Worm (Caenorhabditis elegans) whole organism, L4 larva: ENCODE measurements around the gene elo-8.
"Not testable (repeated sequence)": the region's sequence is repeated elsewhere in the genome, so short reads cannot be mapped to it uniquely, and the experiment has no call there.

Experiments
- F44E2.7 ChIP-seq: fragments of 200-800 bp; sonication (Bioruptor generic); IDR thresholded peaks from 2 replicates; pipeline ENCODE4 v2.1.2; 2022; ENCODE audit warnings: missing genetic modification characterization, missing compliant biosample characterization
- Y48G9A.11 ChIP-seq: fragments of 200-800 bp; sonication (Bioruptor generic); IDR thresholded peaks from 2 replicates; pipeline ENCODE4 v1.3.6; 2022; ENCODE audit warnings: missing genetic modification reagents, missing genetic modification characterization, missing compliant biosample characterization
- Y5F2A.4 ChIP-seq: fragments of 200-800 bp; sonication (Bioruptor generic); optimal IDR thresholded peaks from 2 replicates; lab custom pipeline; 2018; ENCODE audit warnings: mild to moderate bottlenecking, missing genetic modification characterization, missing compliant biosample characterization
- ZK337.2 ChIP-seq: fragments of 200-800 bp; sonication (Bioruptor generic); IDR thresholded peaks from 2 replicates; pipeline ENCODE4 v1.3.6; 2022; ENCODE audit warnings: missing genetic modification reagents, missing genetic modification characterization, missing compliant biosample characterization
- aha-1 ChIP-seq: fragments of 150-350 bp; peaks from one replicate; lab custom pipeline; 2014; ENCODE audit warnings: missing biosample characterization, missing genetic modification characterization
- aly-2 ChIP-seq: sonication (generic microtip); optimal IDR thresholded peaks from 2 replicates; lab custom pipeline; 2018; ENCODE audit warnings: missing biosample characterization, missing genetic modification characterization
- ama-1 ChIP-seq: fragments of 150-350 bp; optimal IDR thresholded peaks from 2 replicates; lab custom pipeline; 2014; ENCODE audit warnings: inconsistent platforms, mixed read lengths
- arid-1 ChIP-seq: fragments of 200-800 bp; sonication (Bioruptor generic); conservative IDR thresholded peaks from 2 replicates; pipeline ENCODE4 v1.3.6; 2022; ENCODE audit warnings: missing genetic modification reagents, missing genetic modification characterization, missing compliant biosample characterization
- ceh-28 ChIP-seq: fragments of 150-350 bp; optimal IDR thresholded peaks from 2 replicates; lab custom pipeline; 2014; ENCODE audit warnings: missing biosample characterization, missing genetic modification reagents, missing genetic modification characterization
- ceh-44 ChIP-seq: fragments of 200-800 bp; sonication (Bioruptor generic); IDR thresholded peaks from 2 replicates; pipeline ENCODE4 v1.3.6; 2022; ENCODE audit warnings: missing genetic modification reagents, missing genetic modification characterization, missing compliant biosample characterization
- ceh-62 ChIP-seq: sonication (generic microtip); optimal IDR thresholded peaks from 2 replicates; lab custom pipeline; 2017; ENCODE audit warnings: missing biosample characterization, missing genetic modification characterization
- cey-2 ChIP-seq: sonication (generic microtip); optimal IDR thresholded peaks from 3 replicates; lab custom pipeline; 2017; ENCODE audit warnings: missing genetic modification characterization, mild to moderate bottlenecking, missing compliant biosample characterization, antibody characterized with exemption, borderline replicate concordance; ENCODE audit not compliant: insufficient read depth
- ctbp-1 ChIP-seq: fragments of 200-800 bp; sonication (Bioruptor generic); IDR thresholded peaks from 2 replicates; pipeline ENCODE4 v1.3.6; 2022; ENCODE audit warnings: missing genetic modification reagents, missing genetic modification characterization, missing compliant biosample characterization
- daf-16 ChIP-seq, 3 experiments: sonication (generic microtip); optimal IDR thresholded peaks; 2 replicates each; lab custom pipeline; 2016 to 2017; ENCODE audit warnings: missing genetic modification characterization in 3 of 3, missing genetic modification reagents in 3 of 3, mild to moderate bottlenecking in 2 of 3, missing compliant biosample characterization in 2 of 3, missing biosample characterization in 1 of 3, moderate library complexity in 1 of 3
- daf-8 ChIP-seq: fragments of 200-800 bp; sonication (Bioruptor generic); IDR thresholded peaks from 2 replicates; pipeline ENCODE4 v1.3.6; 2022; ENCODE audit warnings: missing genetic modification characterization, missing compliant biosample characterization
- duxl-1 ChIP-seq: sonication (generic microtip); optimal IDR thresholded peaks from 2 replicates; lab custom pipeline; 2016; ENCODE audit warnings: mild to moderate bottlenecking, missing genetic modification characterization, moderate library complexity, missing compliant biosample characterization; ENCODE audit not compliant: poor library complexity
- egl-27 ChIP-seq: sonication (generic microtip); optimal IDR thresholded peaks from 3 replicates; lab custom pipeline; 2017; ENCODE audit warnings: missing biosample characterization, missing genetic modification reagents, missing genetic modification characterization
- egl-43 ChIP-seq: fragments of 200-800 bp; sonication (Bioruptor generic); IDR thresholded peaks from 2 replicates; pipeline ENCODE4 v1.3.6; 2022; ENCODE audit warnings: missing genetic modification reagents, missing genetic modification characterization, missing compliant biosample characterization
- fos-1 ChIP-seq: fragments of 150-350 bp; optimal IDR thresholded peaks from 2 replicates; lab custom pipeline; 2014; ENCODE audit warnings: missing biosample characterization, missing genetic modification characterization
- lim-7 ChIP-seq: fragments of 200-800 bp; sonication (Bioruptor generic); IDR thresholded peaks from 2 replicates; pipeline ENCODE4 v1.3.6; 2022; ENCODE audit warnings: missing genetic modification characterization, missing compliant biosample characterization
- lin-1 ChIP-seq: fragments of 200-800 bp; sonication (Bioruptor generic); IDR thresholded peaks from 2 replicates; pipeline ENCODE4 v1.3.6; 2022; ENCODE audit warnings: missing genetic modification reagents, missing genetic modification characterization, missing compliant biosample characterization
- lin-29 ChIP-seq: fragments of 200-800 bp; sonication (Bioruptor generic); IDR thresholded peaks from 2 replicates; pipeline ENCODE4 v1.3.6; 2022; ENCODE audit warnings: missing genetic modification reagents, missing genetic modification characterization, missing compliant biosample characterization
- lir-3 ChIP-seq: sonication (generic microtip); optimal IDR thresholded peaks from 2 replicates; lab custom pipeline; 2016; ENCODE audit warnings: mild to moderate bottlenecking, missing genetic modification characterization, missing compliant biosample characterization
- mdl-1 ChIP-seq, 2 experiments: fragments of 150-350 bp in 1 of 2; sonication (generic microtip) in 1 of 2; optimal IDR thresholded peaks; 2 replicates each; lab custom pipeline; 2014 to 2017; ENCODE audit warnings: missing biosample characterization in 2 of 2, missing genetic modification characterization in 2 of 2
- mxl-2 ChIP-seq: fragments of 200-800 bp; sonication (Bioruptor generic); conservative IDR thresholded peaks from 2 replicates; pipeline ENCODE4 v1.3.6; 2022; ENCODE audit warnings: missing genetic modification reagents, missing genetic modification characterization, missing compliant biosample characterization
- nhr-11 ChIP-seq: fragments of 150-350 bp; optimal IDR thresholded peaks from 2 replicates; lab custom pipeline; 2014; ENCODE audit warnings: missing biosample characterization, missing genetic modification characterization
- nhr-111 ChIP-seq: fragments of 200-800 bp; sonication (Bioruptor generic); optimal IDR thresholded peaks from 2 replicates; lab custom pipeline; 2018; ENCODE audit warnings: mild to moderate bottlenecking, missing genetic modification characterization, missing compliant biosample characterization
- nhr-41 ChIP-seq: fragments of 200-800 bp; sonication (Bioruptor generic); IDR thresholded peaks from 2 replicates; pipeline ENCODE4 v1.3.6; 2022; ENCODE audit warnings: missing genetic modification reagents, missing genetic modification characterization, missing compliant biosample characterization
- nhr-42 ChIP-seq: fragments of 200-800 bp; sonication (Bioruptor generic); IDR thresholded peaks from 2 replicates; pipeline ENCODE4 v1.3.6; 2022; ENCODE audit warnings: missing genetic modification characterization, missing compliant biosample characterization
- nhr-48 ChIP-seq: sonication (generic microtip); optimal IDR thresholded peaks from 2 replicates; lab custom pipeline; 2016; ENCODE audit warnings: mild to moderate bottlenecking, missing genetic modification characterization, missing compliant biosample characterization
- saeg-2 ChIP-seq: fragments of 200-800 bp; sonication (Bioruptor generic); IDR thresholded peaks from 2 replicates; pipeline ENCODE4 v1.3.6; 2022; ENCODE audit warnings: missing genetic modification reagents, missing genetic modification characterization, missing compliant biosample characterization
- set-16 ChIP-seq: fragments of 200-800 bp; sonication (Bioruptor generic); IDR thresholded peaks from 2 replicates; pipeline ENCODE4 v1.3.6; 2022; ENCODE audit warnings: missing genetic modification reagents, missing genetic modification characterization, missing compliant biosample characterization
- skn-1 ChIP-seq: fragments of 150-350 bp; optimal IDR thresholded peaks from 2 replicates; lab custom pipeline; 2014; ENCODE audit warnings: missing biosample characterization, missing genetic modification characterization
- unc-39 ChIP-seq: sonication (generic microtip); optimal IDR thresholded peaks from 2 replicates; lab custom pipeline; 2017; ENCODE audit warnings: missing biosample characterization, missing genetic modification characterization
- ztf-11 ChIP-seq: fragments of 150-350 bp; optimal IDR thresholded peaks from 2 replicates; lab custom pipeline; 2014; ENCODE audit warnings: missing biosample characterization, missing genetic modification characterization

elo-8 gene

ce11 chrIII:11230581-11230980, 1.3 kb downstream of the elo-8 start:
- no peak for TF ChIP-seq nhr-48 (tag; lab: Kevin White, UChicago)
- no peak for TF ChIP-seq ZK337.2
- no peak for TF ChIP-seq arid-1 (GFP tag; lab: Robert Waterston, UW)
- TF ChIP-seq mxl-2 (GFP tag; lab: Robert Waterston, UW), result no peak
- TF ChIP-seq ceh-28 (tag; lab: Kevin White, UChicago), result peak; percentile 78
- TF ChIP-seq aha-1 (tag; lab: Kevin White, UChicago), result peak; percentile 45
- no peak for TF ChIP-seq mdl-1 (tag; optimal IDR thresholded peaks at IDR 0.05; lab: Kevin White, UChicago)
- TF ChIP-seq lin-29, result no peak
- TF ChIP-seq daf-8, result no peak

ce11 chrIII:11227025-11227424, 4.8 kb downstream of the elo-8 start, which contains the start of gene tbx-37:
tbx-37 (minus strand) TSS chrIII:11227125.
- no peak for TF ChIP-seq fos-1 (tag; lab: Kevin White, UChicago)
- no peak for TF ChIP-seq nhr-42
- TF ChIP-seq cey-2, result no peak
- TF ChIP-seq arid-1 (GFP tag; lab: Robert Waterston, UW), result no peak
- no peak for TF ChIP-seq daf-16 (GFP tag; optimal IDR thresholded peaks at IDR 0.05; lab: Kevin White, UChicago)
- no peak for TF ChIP-seq daf-16 (tag; optimal IDR thresholded peaks at IDR 0.05; lab: Kevin White, UChicago)
- TF ChIP-seq nhr-11 (tag; lab: Kevin White, UChicago), result no peak
- no peak for TF ChIP-seq saeg-2 (GFP tag; lab: Robert Waterston, UW)
- TF ChIP-seq ztf-11 (tag; lab: Kevin White, UChicago), result no peak
- no peak for TF ChIP-seq nhr-111 (GFP tag; lab: Kevin White, UChicago)
- no peak for TF ChIP-seq set-16 (GFP tag; lab: Robert Waterston, UW)
- no peak for TF ChIP-seq Y5F2A.4
- no peak for TF ChIP-seq F44E2.7 (GFP tag; lab: Robert Waterston, UW)
- TF ChIP-seq duxl-1 (tag; lab: Kevin White, UChicago), result no peak

- not testable (repeated sequence) for TF ChIP-seq lin-1 (GFP tag; lab: Robert Waterston, UW); ama-1; lim-7 (GFP tag; lab: Robert Waterston, UW)
Measured at ce11 chrIII:11224006-11224405, 7.9 kb downstream of the elo-8 start, which contains the start of gene Y47D3A.13. Y47D3A.13 (minus strand) TSS chrIII:11224106.

- TF ChIP-seq aha-1 (tag; lab: Kevin White, UChicago), result no peak
- TF ChIP-seq ceh-28 (tag; lab: Kevin White, UChicago), result peak; percentile 99
Measured at ce11 chrIII:11221583-11222191, 10.2 kb downstream of the elo-8 start.

ce11 chrIII:11218150-11218841, 13.6 kb downstream of the elo-8 start, which contains the start of the genes tbx-34 and wht-8:
tbx-34 (minus strand) TSS chrIII:11218250.
wht-8 (plus strand) TSS chrIII:11218791.
- no peak for TF ChIP-seq ceh-44 (GFP tag; lab: Robert Waterston, UW)
- no peak for TF ChIP-seq lir-3 (tag; lab: Kevin White, UChicago)
- TF ChIP-seq arid-1 (GFP tag; lab: Robert Waterston, UW), result no peak
- no peak for TF ChIP-seq nhr-111 (GFP tag; lab: Kevin White, UChicago)
- no peak for TF ChIP-seq egl-27
- no peak for TF ChIP-seq nhr-41 (GFP tag; lab: Robert Waterston, UW)
- TF ChIP-seq ceh-62 (tag; lab: Kevin White, UChicago), result no peak
- no peak for TF ChIP-seq unc-39 (tag; lab: Kevin White, UChicago)
- no peak for TF ChIP-seq Y48G9A.11
- TF ChIP-seq ctbp-1, result no peak
- no peak for TF ChIP-seq skn-1 (tag; lab: Kevin White, UChicago)
- no peak for TF ChIP-seq aly-2 (tag; lab: Kevin White, UChicago)
- TF ChIP-seq egl-43 (GFP tag; lab: Robert Waterston, UW), result no peak
- no peak for TF ChIP-seq nhr-11 (tag; lab: Kevin White, UChicago)
